Worm (Caenorhabditis elegans): ENCODE results near the gene irld-15.
"Not testable (repeated sequence)": the region's sequence is repeated elsewhere in the genome, so short reads cannot be mapped to it uniquely, and the experiment has no call there.

irld-15 gene

DNA sequence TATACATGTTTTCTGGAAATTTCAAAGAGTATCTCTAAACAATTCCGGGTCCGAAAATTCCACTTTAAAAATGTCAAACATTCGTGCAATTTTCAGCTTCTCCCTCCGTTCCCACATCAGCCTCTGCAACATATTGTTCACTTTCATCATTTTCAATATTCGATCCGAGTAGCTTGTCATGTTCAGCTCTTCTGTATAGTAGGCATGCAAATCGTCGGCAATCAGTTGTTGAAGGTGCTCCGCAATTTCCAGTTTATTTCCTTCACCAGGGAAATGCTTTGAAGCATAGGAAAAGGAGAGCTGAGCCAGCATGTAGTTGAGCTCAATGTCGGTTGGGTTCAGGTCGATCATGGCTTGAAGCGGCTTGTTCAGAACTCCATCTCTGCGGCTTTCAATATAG is 38.8 kb downstream of the irld-15 start:
- TF ChIP-seq K09A11.1 (tag; optimal IDR thresholded peaks at IDR 0.05; ENCODE audit: insufficient read depth), result no peak
- no peak for TF ChIP-seq ceh-18 (tag; optimal IDR thresholded peaks at IDR 0.05)
- no peak for TF ChIP-seq ceh-48 (tag; optimal IDR thresholded peaks at IDR 0.05)
- TF ChIP-seq ceh-30 (tag; optimal IDR thresholded peaks at IDR 0.05), result no peak
- no peak for TF ChIP-seq hlh-6 (tag; optimal IDR thresholded peaks at IDR 0.05)
- no peak for TF ChIP-seq nfya-1 (tag; optimal IDR thresholded peaks at IDR 0.05)
- TF ChIP-seq ceh-31 (tag; optimal IDR thresholded peaks at IDR 0.05), result no peak
- TF ChIP-seq zip-5 (tag; optimal IDR thresholded peaks at IDR 0.05), result no peak
- no peak for TF ChIP-seq ceh-22 (tag; optimal IDR thresholded peaks at IDR 0.05)
- no peak for TF ChIP-seq hlh-30 (tag; optimal IDR thresholded peaks at IDR 0.05; ENCODE audit: insufficient read depth)
- no peak for TF ChIP-seq unc-86 (tag; optimal IDR thresholded peaks at IDR 0.05)
- no peak for TF ChIP-seq K02D7.2 (tag; optimal IDR thresholded peaks at IDR 0.05)
- no peak for TF ChIP-seq fkh-10 (GFP tag; optimal IDR thresholded peaks at IDR 0.05)
- TF ChIP-seq elt-2 (tag; optimal IDR thresholded peaks at IDR 0.05), result no peak
- TF ChIP-seq npax-4 (tag; optimal IDR thresholded peaks at IDR 0.05), result no peak
- no peak for TF ChIP-seq lim-6 (tag; optimal IDR thresholded peaks at IDR 0.05)
- TF ChIP-seq Y22D7AL.16 (tag; optimal IDR thresholded peaks at IDR 0.05), result no peak
- no peak for TF ChIP-seq F13H6.1 (tag; optimal IDR thresholded peaks at IDR 0.05)
- TF ChIP-seq sdc-2 (tag; optimal IDR thresholded peaks at IDR 0.05), result no peak

DNA sequence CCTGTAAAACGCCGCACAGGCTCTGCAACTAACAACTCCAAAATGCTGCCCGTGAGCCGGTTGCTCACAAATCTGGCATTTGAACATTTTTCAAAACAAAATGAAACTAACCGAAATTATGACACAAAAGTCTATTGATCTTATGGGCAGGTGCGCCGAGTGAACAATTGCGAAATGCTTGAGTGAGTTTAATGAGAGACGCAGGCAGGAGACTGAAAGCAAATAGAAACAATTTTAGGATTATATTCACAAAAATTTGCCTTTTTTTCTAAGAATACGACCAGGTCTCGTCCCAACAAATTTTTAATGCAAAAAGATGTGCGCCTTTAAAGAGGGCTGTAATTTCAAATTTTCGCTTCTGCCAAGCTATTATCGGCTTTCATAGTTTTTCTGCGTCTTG is 39.2 kb downstream of the irld-15 start, which contains the start of gene nhr-183:
TSS of gene nhr-183 (minus strand) at position 180 of the 400 bp plus-strand sequence.
- peak; percentile 69 for TF ChIP-seq pax-1 (tag; optimal IDR thresholded peaks at IDR 0.05)
- no peak for TF ChIP-seq hlh-6 (tag; optimal IDR thresholded peaks at IDR 0.05)

DNA sequence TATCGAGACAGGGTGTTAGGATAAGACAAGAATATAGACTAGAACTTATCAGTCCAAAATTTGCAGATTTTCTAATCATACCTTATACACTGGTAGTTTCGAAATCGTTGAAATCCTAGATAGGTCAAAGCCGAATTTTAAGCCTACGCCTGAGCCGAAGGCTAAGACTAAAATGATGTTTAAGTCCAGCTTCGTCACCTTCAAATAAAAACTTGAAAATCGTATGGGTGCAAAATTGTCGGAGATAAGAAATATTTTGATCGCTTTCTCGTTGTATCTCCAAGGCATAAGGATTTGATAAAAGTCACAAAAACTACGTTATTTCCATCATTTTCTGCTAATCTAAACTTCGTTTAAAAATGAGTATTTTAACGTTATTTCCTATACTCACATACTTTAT is 43.0 kb downstream of the irld-15 start, which contains the start of gene F41B5.12:
TSS of gene F41B5.12 (plus strand) at position 301 of the 400 bp plus-strand sequence.
- TF ChIP-seq ceh-30 (tag; optimal IDR thresholded peaks at IDR 0.05), result no peak
- TF ChIP-seq zip-5 (tag; optimal IDR thresholded peaks at IDR 0.05), result no peak
- TF ChIP-seq pag-3 (tag; optimal IDR thresholded peaks at IDR 0.05; ENCODE audit: borderline replicate concordance), result no peak
- no peak for TF ChIP-seq madf-2 (tag; optimal IDR thresholded peaks at IDR 0.05)
- no peak for TF ChIP-seq fkh-6 (tag; optimal IDR thresholded peaks at IDR 0.05)
- no peak for TF ChIP-seq hlh-6 (tag; optimal IDR thresholded peaks at IDR 0.05)
- no peak for TF ChIP-seq sdc-2 (tag; optimal IDR thresholded peaks at IDR 0.05)
- TF ChIP-seq dve-1 (tag; optimal IDR thresholded peaks at IDR 0.05), result no peak
- no peak for TF ChIP-seq pros-1 (tag; optimal IDR thresholded peaks at IDR 0.05)

DNA sequence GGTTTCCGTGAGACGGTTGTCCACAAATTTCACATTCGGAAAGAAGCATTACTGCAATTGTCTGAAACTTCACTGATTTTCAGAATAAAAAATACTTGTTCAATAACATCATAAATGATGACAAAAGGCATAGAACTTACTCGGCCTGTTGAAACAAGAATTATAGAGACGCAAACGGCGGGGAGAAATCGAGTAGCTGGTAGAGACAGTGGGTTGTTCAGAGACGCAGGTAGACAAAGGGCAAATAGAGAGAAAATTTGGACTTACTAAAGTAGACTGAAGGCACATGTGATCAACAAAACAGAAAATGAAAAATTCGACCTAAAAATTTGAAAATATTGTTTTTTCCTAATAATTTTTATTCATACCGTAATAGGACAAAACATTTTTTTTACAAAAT is 43.9 kb downstream of the irld-15 start, which contains the start of gene nhr-182:
TSS of gene nhr-182 (minus strand) at position 178 of the 400 bp plus-strand sequence.
- TF ChIP-seq unc-3 (GFP tag; conservative IDR thresholded peaks at IDR 0.05), result no peak
- no peak for TF ChIP-seq unc-3 (tag; optimal IDR thresholded peaks at IDR 0.05)
- no peak for TF ChIP-seq pha-2 (tag; optimal IDR thresholded peaks at IDR 0.05)
- TF ChIP-seq syd-9 (tag; optimal IDR thresholded peaks at IDR 0.05), result no peak
- no peak for TF ChIP-seq ceh-24 (tag; optimal IDR thresholded peaks at IDR 0.05)
- no peak for TF ChIP-seq pag-3 (tag; optimal IDR thresholded peaks at IDR 0.05; ENCODE audit: borderline replicate concordance)
- no peak for TF ChIP-seq ceh-30 (tag; optimal IDR thresholded peaks at IDR 0.05)
- TF ChIP-seq gmeb-2 (tag; optimal IDR thresholded peaks at IDR 0.05), result no peak
- TF ChIP-seq pha-4 (tag; optimal IDR thresholded peaks at IDR 0.05), result no peak
- no peak for TF ChIP-seq pros-1 (tag; optimal IDR thresholded peaks at IDR 0.05)
- TF ChIP-seq hlh-15 (tag; optimal IDR thresholded peaks at IDR 0.05), result no peak
- TF ChIP-seq hlh-30 (tag; optimal IDR thresholded peaks at IDR 0.05; ENCODE audit: insufficient read depth), result no peak
- TF ChIP-seq ztf-16 (tag; optimal IDR thresholded peaks at IDR 0.05), result no peak

DNA sequence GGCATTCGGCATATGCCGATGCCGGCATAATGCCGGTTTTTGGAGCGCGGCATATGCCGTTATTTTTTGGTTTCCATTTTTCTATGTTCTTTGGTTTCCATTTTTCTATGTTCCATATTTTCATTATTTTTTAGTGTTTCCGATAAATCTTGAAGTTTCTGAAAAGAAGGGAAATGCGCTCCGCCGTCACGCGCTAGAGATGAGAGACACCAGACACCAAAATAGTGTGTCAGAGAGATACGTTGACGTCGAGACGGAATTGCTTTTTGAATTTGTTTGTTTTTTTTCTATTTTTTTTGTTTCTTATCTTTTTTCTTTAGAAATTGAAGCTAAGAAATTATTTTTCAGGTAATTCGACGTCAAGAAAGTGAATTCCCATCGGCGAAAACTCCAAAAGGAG is 48.5 kb downstream of the irld-15 start, which contains the start of gene F41B5.1:
TSS of gene F41B5.1 (plus strand) at position 343 of the 400 bp plus-strand sequence.
- not testable (repeated sequence) for TF ChIP-seq elt-2, pha-2, nhr-232 (tag; optimal IDR thresholded peaks at IDR 0.05)

All from whole organism, late embryonic.